Worm (Caenorhabditis elegans): Measurements from ENCODE around the gene ncx-6.

The ncx-6 gene

DNA sequence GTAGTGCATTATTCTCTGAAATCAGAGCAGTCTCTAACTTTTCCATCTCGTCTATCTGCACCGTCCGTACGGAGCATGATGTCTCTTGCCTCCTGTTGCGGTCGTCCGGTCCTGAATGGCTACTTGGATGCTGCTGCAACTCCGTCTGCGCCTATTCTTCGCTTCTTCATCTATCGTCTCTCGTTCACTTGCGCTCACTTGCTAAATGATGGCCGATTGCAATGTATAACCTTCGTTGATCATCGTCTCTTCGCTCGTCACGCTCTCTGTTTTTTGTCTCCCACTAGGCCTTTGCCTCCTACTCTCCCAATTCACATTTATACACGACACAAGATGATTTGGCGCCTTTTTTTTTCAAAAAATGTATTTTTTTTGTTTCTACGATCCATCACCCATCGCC is 16.4 kb downstream of the ncx-6 start (continued):
- TF ChIP-seq ceh-44 (GFP tag; IDR thresholded peaks at IDR 0.05) (no peak), aha-1 (tag) (peak; percentile 97), nhr-76 (tag; optimal IDR thresholded peaks at IDR 0.05) (no peak), skn-1 (tag; optimal IDR thresholded peaks at IDR 0.05) (no peak), daf-12 (tag; optimal IDR thresholded peaks at IDR 0.05) (no peak), lin-29 (GFP tag; IDR thresholded peaks at IDR 0.05) (no peak), attf-4 (tag; optimal IDR thresholded peaks at IDR 0.05) (no peak), dmd-9 (GFP tag; IDR thresholded peaks at IDR 0.05) (no peak), mxl-3 (GFP tag; optimal IDR thresholded peaks at IDR 0.05) (peak; percentile 68), php-3 (GFP tag; IDR thresholded peaks at IDR 0.05) (no peak), D1046.2 (GFP tag; IDR thresholded peaks at IDR 0.05) (no peak), dmd-6 (GFP tag; IDR thresholded peaks at IDR 0.05) (peak; percentile 57; the same call in 1 of the 2 replicates), daf-8 (GFP tag; IDR thresholded peaks at IDR 0.05) (no peak), sdz-12 (GFP tag; optimal IDR thresholded peaks at IDR 0.05) (no peak), ceh-20 (GFP tag; IDR thresholded peaks at IDR 0.05) (peak; percentile 63), zfp-2 (tag; optimal IDR thresholded peaks at IDR 0.05) (no peak), gei-8 (GFP tag; optimal IDR thresholded peaks at IDR 0.05) (no peak), daf-16 (GFP tag; optimal IDR thresholded peaks at IDR 0.05) (no peak), daf-16 (tag; optimal IDR thresholded peaks at IDR 0.05) (peak; percentile 36), fkh-10 (GFP tag; optimal IDR thresholded peaks at IDR 0.05) (peak; percentile 58), Y75B8A.6 (GFP tag; IDR thresholded peaks at IDR 0.05) (no peak), spr-1 (tag; optimal IDR thresholded peaks at IDR 0.05) (no peak), ctbp-1 (GFP tag; IDR thresholded peaks at IDR 0.05) (0 out of 2 replicates have a peak, but pooled peaks have one; percentile 24), nhr-28 (tag; optimal IDR thresholded peaks at IDR 0.05) (peak; percentile 59), nhr-41 (GFP tag; IDR thresholded peaks at IDR 0.05) (no peak), arid-1 (GFP tag; conservative IDR thresholded peaks at IDR 0.05) (no peak)

DNA sequence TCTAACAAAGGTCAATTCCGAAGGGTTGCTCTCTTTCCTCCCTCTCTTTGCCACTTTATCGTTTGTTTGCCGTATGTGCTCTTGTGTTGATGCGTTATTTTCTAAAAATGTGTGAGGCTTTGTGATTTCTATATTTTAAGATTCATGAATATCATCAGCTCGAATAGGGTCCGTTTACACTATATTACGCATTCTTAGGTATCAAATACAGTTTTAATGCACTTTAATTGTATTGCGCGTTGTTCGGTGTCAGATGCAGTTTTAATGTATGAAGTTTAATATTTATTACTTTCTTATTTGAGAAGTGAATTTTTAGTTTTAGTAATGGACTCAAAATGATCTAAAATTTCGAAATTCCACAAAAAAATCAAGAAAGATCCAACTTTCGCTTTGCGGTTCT is 17.3 kb downstream of the ncx-6 start, which contains the start of gene bud-31:
TSS of gene bud-31 (minus strand) at position 101 of the 400 bp plus-strand sequence.
- TF ChIP-seq R02D3.7 (tag; optimal IDR thresholded peaks at IDR 0.05) (no peak), Y48G9A.11 (GFP tag; IDR thresholded peaks at IDR 0.05) (no peak), aha-1 (tag) (no peak), pha-4 (GFP tag; IDR thresholded peaks at IDR 0.05) (no peak), pha-4 (tag; optimal IDR thresholded peaks at IDR 0.05) (no peak), ZK337.2 (GFP tag; IDR thresholded peaks at IDR 0.05) (no peak), hif-1 (tag; optimal IDR thresholded peaks at IDR 0.05) (no peak), nhr-77 (tag; optimal IDR thresholded peaks at IDR 0.05) (no peak), mep-1 (tag; optimal IDR thresholded peaks at IDR 0.05) (no peak), F26F4.8 (GFP tag; conservative IDR thresholded peaks at IDR 0.05) (no peak), saeg-2 (GFP tag; IDR thresholded peaks at IDR 0.05) (no peak), mes-2 (tag; optimal IDR thresholded peaks at IDR 0.05; ENCODE audit: poor library complexity, severe bottlenecking) (no peak), aly-2 (tag; optimal IDR thresholded peaks at IDR 0.05) (no peak), dpl-1 (GFP tag; optimal IDR thresholded peaks at IDR 0.05) (no peak), arid-1 (GFP tag; conservative IDR thresholded peaks at IDR 0.05) (no peak), ZK546.5 (tag; optimal IDR thresholded peaks at IDR 0.05) (no peak), dve-1 (tag; optimal IDR thresholded peaks at IDR 0.05; ENCODE audit: insufficient read depth) (no peak), nhr-42 (GFP tag; IDR thresholded peaks at IDR 0.05) (no peak), sdz-12 (GFP tag; optimal IDR thresholded peaks at IDR 0.05) (no peak), spr-1 (tag; optimal IDR thresholded peaks at IDR 0.05) (no peak), ceh-62 (tag; optimal IDR thresholded peaks at IDR 0.05) (no peak)

Measured in whole organism, L4 larva.